Worm (Caenorhabditis elegans) whole organism, L3 larva: Measurements from ENCODE around the gene C44C10.11.

Experiments
- R02D3.7 ChIP-seq: fragments of 150-350 bp; optimal IDR thresholded peaks from 2 replicates; lab custom pipeline; 2014; ENCODE audit warnings: missing biosample characterization, missing genetic modification characterization
- ceh-28 ChIP-seq: fragments of 150-350 bp; optimal IDR thresholded peaks from 2 replicates; lab custom pipeline; 2014; ENCODE audit warnings: missing biosample characterization, missing genetic modification reagents, missing genetic modification characterization
- egl-27 ChIP-seq: sonication (generic microtip); optimal IDR thresholded peaks from 4 replicates; lab custom pipeline; 2017; ENCODE audit warnings: missing biosample characterization, missing genetic modification reagents, missing genetic modification characterization
- nhr-11 ChIP-seq: fragments of 150-350 bp; optimal IDR thresholded peaks from 2 replicates; lab custom pipeline; 2014; ENCODE audit warnings: missing biosample characterization, missing genetic modification characterization
- nhr-12 ChIP-seq: fragments of 150-350 bp; optimal IDR thresholded peaks from 2 replicates; lab custom pipeline; 2014; ENCODE audit warnings: missing biosample characterization, missing genetic modification characterization

DNA sequence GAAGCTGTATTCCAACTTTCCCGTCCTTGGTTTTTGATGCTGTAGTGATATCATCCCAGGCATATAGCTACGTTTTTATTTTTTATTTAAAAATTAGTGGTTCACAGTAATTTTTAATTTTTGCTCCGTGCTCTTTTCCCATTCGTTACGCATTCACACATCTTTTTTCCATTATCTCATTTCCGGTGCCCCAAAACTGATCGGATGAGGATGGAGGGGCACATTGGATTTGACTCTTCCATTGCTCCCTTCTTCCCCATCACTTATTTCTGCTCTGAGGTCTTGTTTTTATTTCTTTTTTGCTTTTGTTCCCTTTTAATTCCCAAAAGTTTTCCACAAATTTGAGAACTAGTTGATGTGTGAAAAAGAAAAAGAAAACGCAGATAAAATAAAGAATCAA, 43.0 kb upstream of the C44C10.11 start:
- TF ChIP-seq nhr-12 (tag; lab: Kevin White, UChicago): no peak
- no peak for TF ChIP-seq R02D3.7 (tag; lab: Kevin White, UChicago)
- no peak for TF ChIP-seq egl-27
- no peak for TF ChIP-seq nhr-11 (tag; lab: Kevin White, UChicago)
- TF ChIP-seq ceh-28 (tag; lab: Kevin White, UChicago): no peak
